Worm (Caenorhabditis elegans) whole organism, L4 larva: ENCODE data around the gene srz-1.
A peak's percentile ranks its signal among the peaks of the same experiment; 100 is the strongest.

Experiments used
- F44E2.7 ChIP-seq: fragments of 200-800 bp; sonication (Bioruptor generic); IDR thresholded peaks from 2 replicates; pipeline ENCODE4 v2.1.2; 2022; ENCODE audit warnings: missing genetic modification characterization, missing compliant biosample characterization
- F49E8.2 ChIP-seq: sonication (generic microtip); optimal IDR thresholded peaks from 2 replicates; lab custom pipeline; 2016; ENCODE audit warnings: missing compliant biosample characterization, mild to moderate bottlenecking, missing genetic modification characterization, borderline replicate concordance
- R02D3.7 ChIP-seq: fragments of 150-350 bp; sonication (generic microtip); optimal IDR thresholded peaks from 3 replicates; lab custom pipeline; 2014; ENCODE audit warnings: missing biosample characterization, missing genetic modification characterization
- T20F7.1 ChIP-seq: fragments of 200-800 bp; sonication (Bioruptor generic); optimal IDR thresholded peaks from 2 replicates; lab custom pipeline; 2018; ENCODE audit warnings: mild to moderate bottlenecking, missing genetic modification characterization, missing compliant biosample characterization
- Y75B8A.6 ChIP-seq: fragments of 200-800 bp; sonication (Bioruptor generic); IDR thresholded peaks from 2 replicates; pipeline ENCODE4 v1.3.6; 2022; ENCODE audit warnings: missing genetic modification reagents, missing genetic modification characterization, missing compliant biosample characterization
- ZK337.2 ChIP-seq: fragments of 200-800 bp; sonication (Bioruptor generic); IDR thresholded peaks from 2 replicates; pipeline ENCODE4 v1.3.6; 2022; ENCODE audit warnings: missing genetic modification reagents, missing genetic modification characterization, missing compliant biosample characterization
- ZK546.5 ChIP-seq, 2 experiments: sonication (generic microtip); optimal IDR thresholded peaks; 2 replicates each; lab custom pipeline; 2017; ENCODE audit warnings: missing biosample characterization in 2 of 2, missing genetic modification characterization in 2 of 2
- aha-1 ChIP-seq: fragments of 150-350 bp; peaks from one replicate; lab custom pipeline; 2014; ENCODE audit warnings: missing biosample characterization, missing genetic modification characterization
- ama-1 ChIP-seq: fragments of 150-350 bp; optimal IDR thresholded peaks from 2 replicates; lab custom pipeline; 2014; ENCODE audit warnings: inconsistent platforms, mixed read lengths
- ceh-20 ChIP-seq: fragments of 200-800 bp; sonication (Bioruptor generic); IDR thresholded peaks from 2 replicates; pipeline ENCODE4 v1.3.6; 2022; ENCODE audit warnings: missing genetic modification reagents, missing genetic modification characterization, missing compliant biosample characterization
- ceh-62 ChIP-seq: sonication (generic microtip); optimal IDR thresholded peaks from 2 replicates; lab custom pipeline; 2017; ENCODE audit warnings: missing biosample characterization, missing genetic modification characterization
- dmd-9 ChIP-seq: fragments of 200-800 bp; sonication (Bioruptor generic); IDR thresholded peaks from 2 replicates; pipeline ENCODE4 v1.3.6; 2022; ENCODE audit warnings: missing genetic modification reagents, missing genetic modification characterization, missing compliant biosample characterization
- duxl-1 ChIP-seq: sonication (generic microtip); optimal IDR thresholded peaks from 2 replicates; lab custom pipeline; 2016; ENCODE audit warnings: mild to moderate bottlenecking, missing genetic modification characterization, moderate library complexity, missing compliant biosample characterization; ENCODE audit not compliant: poor library complexity
- egl-27 ChIP-seq: sonication (generic microtip); optimal IDR thresholded peaks from 3 replicates; lab custom pipeline; 2017; ENCODE audit warnings: missing biosample characterization, missing genetic modification reagents, missing genetic modification characterization
- gei-8 ChIP-seq: fragments of 200-800 bp; sonication (Bioruptor generic); optimal IDR thresholded peaks from 2 replicates; lab custom pipeline; 2018; ENCODE audit warnings: mild to moderate bottlenecking, missing genetic modification characterization, missing compliant biosample characterization
- hif-1 ChIP-seq, 2 experiments: sonication (generic microtip); optimal IDR thresholded peaks; 2 replicates each; lab custom pipeline; 2016 to 2017; ENCODE audit warnings: missing compliant biosample characterization in 2 of 2, missing genetic modification characterization in 2 of 2, missing genetic modification reagents in 2 of 2, missing genotype in 2 of 2, mild to moderate bottlenecking in 1 of 2
- hlh-11 ChIP-seq: fragments of 200-800 bp; sonication (Bioruptor generic); optimal IDR thresholded peaks from 2 replicates; lab custom pipeline; 2018; ENCODE audit warnings: mild to moderate bottlenecking, missing genetic modification characterization, missing compliant biosample characterization
- lin-15B ChIP-seq: fragments of 150-350 bp; sonication (generic microtip); optimal IDR thresholded peaks from 3 replicates; lab custom pipeline; 2014; ENCODE audit warnings: missing biosample characterization, missing genetic modification characterization
- lsy-2 ChIP-seq, 2 experiments: fragments of 150-350 bp in 1 of 2; sonication (generic microtip) in 1 of 2; optimal IDR thresholded peaks; 2 replicates each; lab custom pipeline; 2014 to 2017; ENCODE audit warnings: missing biosample characterization in 2 of 2, missing genetic modification characterization in 2 of 2
- mep-1 ChIP-seq: fragments of 150-350 bp; sonication (generic microtip); optimal IDR thresholded peaks from 3 replicates; lab custom pipeline; 2014; ENCODE audit warnings: missing biosample characterization, missing genetic modification characterization
- mxl-2 ChIP-seq: fragments of 200-800 bp; sonication (Bioruptor generic); conservative IDR thresholded peaks from 2 replicates; pipeline ENCODE4 v1.3.6; 2022; ENCODE audit warnings: missing genetic modification reagents, missing genetic modification characterization, missing compliant biosample characterization
- nhr-10 ChIP-seq: fragments of 150-350 bp; optimal IDR thresholded peaks from 2 replicates; lab custom pipeline; 2014; ENCODE audit warnings: missing biosample characterization, missing genetic modification characterization
- nhr-102 ChIP-seq: sonication (generic microtip); optimal IDR thresholded peaks from 2 replicates; lab custom pipeline; 2016; ENCODE audit warnings: mild to moderate bottlenecking, missing genetic modification characterization, moderate library complexity, missing compliant biosample characterization
- nhr-11 ChIP-seq: fragments of 150-350 bp; optimal IDR thresholded peaks from 2 replicates; lab custom pipeline; 2014; ENCODE audit warnings: missing biosample characterization, missing genetic modification characterization
- pqm-1 ChIP-seq: sonication (generic microtip); optimal IDR thresholded peaks from 2 replicates; lab custom pipeline; 2017; ENCODE audit warnings: missing biosample characterization, missing genetic modification characterization
- sdz-12 ChIP-seq: fragments of 200-800 bp; sonication (Bioruptor generic); optimal IDR thresholded peaks from 2 replicates; lab custom pipeline; 2018; ENCODE audit warnings: mild to moderate bottlenecking, missing genetic modification characterization, missing compliant biosample characterization
- set-16 ChIP-seq: fragments of 200-800 bp; sonication (Bioruptor generic); IDR thresholded peaks from 2 replicates; pipeline ENCODE4 v1.3.6; 2022; ENCODE audit warnings: missing genetic modification reagents, missing genetic modification characterization, missing compliant biosample characterization
- skn-1 ChIP-seq: fragments of 150-350 bp; optimal IDR thresholded peaks from 2 replicates; lab custom pipeline; 2014; ENCODE audit warnings: missing biosample characterization, missing genetic modification characterization
- snpc-4 ChIP-seq: fragments of 150-350 bp; optimal IDR thresholded peaks from 2 replicates; lab custom pipeline; 2014; ENCODE audit warnings: missing biosample characterization, missing genetic modification characterization
- spr-1 ChIP-seq: sonication (generic microtip); optimal IDR thresholded peaks from 2 replicates; lab custom pipeline; 2016; ENCODE audit warnings: mild to moderate bottlenecking, missing genetic modification characterization, missing compliant biosample characterization
- spr-3 ChIP-seq: fragments of 200-800 bp; sonication (Bioruptor generic); optimal IDR thresholded peaks from 2 replicates; lab custom pipeline; 2018; ENCODE audit warnings: mild to moderate bottlenecking, missing genetic modification characterization, missing compliant biosample characterization
- tra-1 ChIP-seq: fragments of 200-800 bp; sonication (Bioruptor generic); IDR thresholded peaks from 2 replicates; pipeline ENCODE4 v1.3.6; 2022; ENCODE audit warnings: missing genetic modification reagents, missing genetic modification characterization, missing compliant biosample characterization
- unc-62 ChIP-seq, 3 experiments: fragments of 150-350 bp in 1 of 3; sonication (generic microtip); optimal IDR thresholded peaks in 2 of 3; peaks in 1 of 3; 1 replicate in 1 of 3; 2 replicates in 2 of 3; lab custom pipeline; 2014 to 2017; ENCODE audit warnings: missing biosample characterization in 3 of 3, missing genetic modification characterization in 3 of 3, missing genetic modification reagents in 3 of 3, missing genotype in 1 of 3
- zag-1 ChIP-seq: fragments of 150-350 bp; optimal IDR thresholded peaks from 2 replicates; lab custom pipeline; 2014; ENCODE audit warnings: missing biosample characterization, missing genetic modification characterization
- ztf-7 ChIP-seq: fragments of 150-350 bp; optimal IDR thresholded peaks from 2 replicates; lab custom pipeline; 2014; ENCODE audit warnings: missing biosample characterization, missing genetic modification characterization

Gene srz-1

ce11 chrV:16679981-16680380 is 4.3 kb downstream of the srz-1 start, which contains the start of gene srw-44:
Gene srw-44, plus strand, starts transcription at chrV:16680281.
- TF ChIP-seq zag-1 (tag; lab: Kevin White, UChicago) (no peak), unc-62 (GFP tag; optimal IDR thresholded peaks at IDR 0.05 in 1 of 2; lab: Kevin White, UChicago) (peak in 1 of 2 experiments; percentile 58), unc-62 (tag; optimal IDR thresholded peaks at IDR 0.05; lab: Kevin White, UChicago) (no peak)

DNA sequence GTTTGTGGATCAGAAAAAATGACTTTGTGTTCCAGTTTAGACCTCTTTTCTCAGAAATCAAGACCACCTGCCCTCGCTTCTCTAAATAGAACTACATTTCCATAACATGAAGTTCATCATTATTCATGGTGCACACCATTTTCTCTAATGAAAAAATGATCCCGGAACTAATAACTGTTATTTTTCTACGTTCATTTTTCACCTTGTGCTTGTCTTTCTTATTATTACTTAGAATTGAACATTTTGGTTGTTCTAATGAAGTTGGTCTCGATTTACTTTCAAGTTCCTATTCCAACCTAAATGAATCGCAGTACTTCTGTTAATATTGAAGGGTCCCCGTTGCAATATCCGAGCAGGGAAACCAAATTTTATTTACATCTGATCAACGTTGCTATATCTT is 7.2 kb downstream of the srz-1 start, which contains the start of gene srw-36:
Gene srw-36, plus strand, starts transcription at position 301 of the 400 bp plus-strand sequence.
- TF ChIP-seq F49E8.2 (no peak), hif-1 (tag; optimal IDR thresholded peaks at IDR 0.05; lab: Kevin White, UChicago) (no peak), lin-15B (tag; lab: Kevin White, UChicago) (no peak), set-16 (GFP tag; lab: Robert Waterston, UW) (no peak)

DNA sequence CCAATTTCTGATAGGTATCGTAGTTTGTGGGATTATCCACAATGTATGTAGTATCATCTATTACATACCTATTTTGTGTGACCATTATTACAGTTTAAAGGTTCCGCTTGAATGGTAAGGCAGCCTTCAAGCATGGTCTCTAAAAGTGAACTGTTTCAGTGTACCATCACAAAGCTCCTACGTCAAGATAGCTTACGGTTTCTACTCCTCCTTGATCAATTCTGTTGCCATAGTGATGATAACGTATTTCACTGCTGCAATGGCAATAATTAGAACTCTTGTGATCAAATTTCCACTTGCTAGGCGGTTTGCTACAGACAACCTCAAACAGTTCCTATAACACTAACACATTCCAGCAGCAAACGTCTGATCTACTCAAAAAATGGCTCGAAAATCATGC is 7.7 kb downstream of the srz-1 start:
- TF ChIP-seq aha-1 = peak; percentile 91
- TF ChIP-seq duxl-1 (tag; lab: Kevin White, UChicago) = no peak
- TF ChIP-seq R02D3.7 (tag; lab: Kevin White, UChicago) = no peak
- no peak for TF ChIP-seq T20F7.1 (GFP tag; lab: Kevin White, UChicago)

ce11 chrV:16685725-16686124 is 10.1 kb downstream of the srz-1 start, which contains the start of gene srw-43:
Gene srw-43, plus strand, starts transcription at chrV:16686025.
- TF ChIP-seq ZK337.2 (GFP tag; lab: Robert Waterston, UW) (no peak), sdz-12 (GFP tag; lab: Kevin White, UChicago) (no peak), egl-27 (tag; lab: Kevin White, UChicago) (no peak), F44E2.7 (GFP tag; lab: Robert Waterston, UW) (no peak), ztf-7 (tag; lab: Kevin White, UChicago) (no peak), gei-8 (GFP tag; lab: Kevin White, UChicago) (no peak), nhr-11 (tag; lab: Kevin White, UChicago) (no peak), spr-1 (tag; lab: Kevin White, UChicago) (no peak), ama-1 (lab: Kevin White, UChicago) (no peak), nhr-10 (tag; lab: Kevin White, UChicago) (no peak), F49E8.2 (no peak), Y75B8A.6 (GFP tag; lab: Robert Waterston, UW) (no peak), snpc-4 (tag; lab: Kevin White, UChicago) (no peak), spr-3 (GFP tag; lab: Kevin White, UChicago) (no peak), lsy-2 (tag; optimal IDR thresholded peaks at IDR 0.05; lab: Kevin White, UChicago) (no peak), hlh-11 (tag; lab: Kevin White, UChicago) (no peak), skn-1 (tag; lab: Kevin White, UChicago) (no peak), R02D3.7 (tag; lab: Kevin White, UChicago) (no peak), nhr-102 (no peak), mxl-2 (GFP tag; lab: Robert Waterston, UW) (no peak)

DNA sequence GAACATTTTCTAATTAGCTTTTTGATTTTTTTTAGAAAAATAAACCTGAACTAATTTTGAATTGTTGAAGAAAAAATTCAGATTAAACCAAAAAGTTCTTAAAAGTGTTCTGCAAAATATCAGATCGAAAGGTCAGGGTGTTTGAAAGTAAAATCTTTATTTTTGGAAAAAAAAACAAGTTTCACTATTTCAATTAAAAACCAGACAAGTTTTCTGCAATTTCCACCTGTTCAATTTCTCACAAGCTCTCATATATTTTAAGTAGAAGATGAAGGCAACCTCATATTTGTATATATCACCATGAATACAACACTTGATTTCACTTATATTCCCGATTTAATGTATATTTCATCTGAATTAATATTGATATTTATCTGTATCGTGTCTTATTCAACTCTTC is 11.6 kb downstream of the srz-1 start, which contains the start of gene srz-102:
Gene srz-102, plus strand, starts transcription at position 301 of the 400 bp plus-strand sequence.
- TF ChIP-seq ZK546.5 (tag; optimal IDR thresholded peaks at IDR 0.05; lab: Kevin White, UChicago) (no peak), mep-1 (tag; lab: Kevin White, UChicago) (no peak), duxl-1 (tag; lab: Kevin White, UChicago) (no peak), tra-1 (GFP tag; lab: Robert Waterston, UW) (no peak), dmd-9 (GFP tag; lab: Robert Waterston, UW) (no peak), pqm-1 (no peak), ceh-20 (GFP tag; lab: Robert Waterston, UW) (no peak), ceh-62 (tag; lab: Kevin White, UChicago) (no peak), hif-1 (tag; optimal IDR thresholded peaks at IDR 0.05; lab: Kevin White, UChicago) (no peak)
